Comparison of ENCODE assay signal across 1 fruit fly cellular context in the genomic region with DNA sequence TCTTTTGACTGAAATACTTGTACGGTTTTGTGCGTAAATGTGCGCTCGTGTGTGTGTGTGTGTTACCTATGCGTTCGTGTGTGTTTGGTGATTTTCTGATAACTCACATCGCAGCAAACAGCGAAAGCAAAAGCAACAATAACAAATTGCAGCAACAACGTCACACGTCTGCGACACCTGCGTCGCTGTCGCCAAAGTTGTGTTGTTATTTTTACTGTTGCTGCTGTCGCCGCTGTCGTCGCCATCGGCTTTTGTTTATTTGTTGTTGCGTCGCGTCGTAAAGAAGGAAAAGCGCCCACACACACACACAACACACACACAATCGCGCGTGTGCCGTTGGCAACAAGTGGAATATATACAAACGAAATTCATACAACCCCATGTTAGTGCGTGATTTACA.
TF ChIP-seq lines count a peak whose summit lies in the region.

No protein-coding gene starts in this region.

TF ChIP-seq in whole organism, embryonic, 481 proteins besides CTCF, POLR2A, EP300 and RAD21 (continued from another document):
- no peak for TF ChIP-seq cad (GFP tag; optimal IDR thresholded peaks at IDR 0.05; lab: Kevin White, UChicago)
- TF ChIP-seq CG1024 (GFP tag; IDR thresholded peaks at IDR 0.05; lab: Robert Waterston, UW), result no peak
- peak; percentile 53; the same call in 1 of the 2 replicates for TF ChIP-seq CG4360 (GFP tag; IDR thresholded peaks at IDR 0.05; lab: Robert Waterston, UW)
- TF ChIP-seq pan (optimal IDR thresholded peaks at IDR 0.05; lab: Kevin White, UChicago), result no peak
- no peak for TF ChIP-seq pan (GFP tag; optimal IDR thresholded peaks at IDR 0.05 in 1 of 2, IDR thresholded peaks at IDR 0.05 in 1 of 2)
- TF ChIP-seq kah (GFP tag; optimal IDR thresholded peaks at IDR 0.05; lab: Kevin White, UChicago), result peak; percentile 64
- TF ChIP-seq cas (GFP tag; IDR thresholded peaks at IDR 0.05; lab: Robert Waterston, UW), result no peak
- TF ChIP-seq chm (GFP tag; IDR thresholded peaks at IDR 0.05; lab: Robert Waterston, UW), result peak; percentile 22; the same call in 1 of the 2 replicates
- no peak for TF ChIP-seq Fer2 (tag; optimal IDR thresholded peaks at IDR 0.05; lab: Kevin White, UChicago)
- no peak for TF ChIP-seq luna (GFP tag; optimal IDR thresholded peaks at IDR 0.05; lab: Kevin White, UChicago)
- TF ChIP-seq cg (GFP tag; optimal IDR thresholded peaks at IDR 0.05; lab: Kevin White, UChicago), result peak; percentile 96
- no peak for TF ChIP-seq pzg (GFP tag; optimal IDR thresholded peaks at IDR 0.05; lab: Kevin White, UChicago)
- TF ChIP-seq Spps (tag; optimal IDR thresholded peaks at IDR 0.05; lab: Kevin White, UChicago), result no peak
- TF ChIP-seq Aef1 (GFP tag; IDR thresholded peaks at IDR 0.05; lab: Robert Waterston, UW), result peak; percentile 59; the same call in 2 of the 3 replicates
- TF ChIP-seq CG2199 (GFP tag; IDR thresholded peaks at IDR 0.05; lab: Robert Waterston, UW), result 0 out of 3 replicates have a peak, but pooled peaks have one; percentile 18
- TF ChIP-seq Deaf1 (tag; optimal IDR thresholded peaks at IDR 0.05; lab: Kevin White, UChicago), result peak; percentile 26
- TF ChIP-seq Lhr (GFP tag; optimal IDR thresholded peaks at IDR 0.05; lab: Kevin White, UChicago), result no peak
- TF ChIP-seq sr (GFP tag; IDR thresholded peaks at IDR 0.05; lab: Robert Waterston, UW), result peak; percentile 61; the same call in 2 of the 3 replicates
- TF ChIP-seq inv (GFP tag; IDR thresholded peaks at IDR 0.05; lab: Robert Waterston, UW; ENCODE audit: partially characterized antibody), result no peak
